Worm (Caenorhabditis elegans) whole organism, mixed stage, embryonic: ENCODE results near the gene B0393.4.

Experiments
- M03D4.4 ChIP-seq: sonication (generic microtip); optimal IDR thresholded peaks from 2 replicates; lab custom pipeline; 2017; ENCODE audit warnings: mild to moderate bottlenecking, missing genetic modification characterization, missing compliant biosample characterization
- bed-3 ChIP-seq: fragments of 200-800 bp; sonication (Bioruptor generic); optimal IDR thresholded peaks from 3 replicates; lab custom pipeline; 2018; ENCODE audit warnings: mild to moderate bottlenecking, missing genetic modification characterization, moderate library complexity, missing compliant biosample characterization
- blmp-1 ChIP-seq: fragments of 150-350 bp; optimal IDR thresholded peaks from 2 replicates; lab custom pipeline; 2014; ENCODE audit warnings: missing biosample characterization, missing genetic modification characterization
- ceh-43 ChIP-seq: fragments of 200-800 bp; sonication (Bioruptor generic); optimal IDR thresholded peaks from 2 replicates; lab custom pipeline; 2018; ENCODE audit warnings: mild to moderate bottlenecking, missing genetic modification characterization, moderate library complexity, missing compliant biosample characterization
- ceh-83 ChIP-seq: fragments of 200-800 bp; sonication (Bioruptor generic); optimal IDR thresholded peaks from 2 replicates; lab custom pipeline; 2018; ENCODE audit warnings: mild to moderate bottlenecking, missing genetic modification characterization, missing compliant biosample characterization
- ces-1 ChIP-seq: fragments of 150-350 bp; optimal IDR thresholded peaks from 2 replicates; lab custom pipeline; 2014; ENCODE audit warnings: missing biosample characterization, missing genetic modification reagents, missing genetic modification characterization
- cnd-1 ChIP-seq: fragments of 200-800 bp; sonication (Bioruptor generic); optimal IDR thresholded peaks from 2 replicates; lab custom pipeline; 2018; ENCODE audit warnings: mild to moderate bottlenecking, missing genetic modification characterization, missing compliant biosample characterization
- elt-1 ChIP-seq: sonication (generic microtip); optimal IDR thresholded peaks from 2 replicates; lab custom pipeline; 2017; ENCODE audit warnings: missing genetic modification characterization, mild to moderate bottlenecking, missing compliant biosample characterization, antibody characterized with exemption, moderate library complexity, borderline replicate concordance; ENCODE audit not compliant: insufficient read depth
- elt-3 ChIP-seq: fragments of 150-350 bp; optimal IDR thresholded peaks from 2 replicates; lab custom pipeline; 2014; ENCODE audit warnings: missing biosample characterization, missing genetic modification characterization
- ham-2 ChIP-seq: fragments of 200-800 bp; sonication (Bioruptor generic); optimal IDR thresholded peaks from 2 replicates; lab custom pipeline; 2018; ENCODE audit warnings: mild to moderate bottlenecking, missing genetic modification characterization, missing compliant biosample characterization
- lin-13 ChIP-seq: fragments of 150-350 bp; optimal IDR thresholded peaks from 2 replicates; lab custom pipeline; 2014; ENCODE audit warnings: missing biosample characterization, missing genetic modification characterization
- lsy-2 ChIP-seq: fragments of 150-350 bp; optimal IDR thresholded peaks from 2 replicates; lab custom pipeline; 2014; ENCODE audit warnings: missing biosample characterization, missing genetic modification characterization
- nhr-12 ChIP-seq: fragments of 150-350 bp; optimal IDR thresholded peaks from 2 replicates; lab custom pipeline; 2014; ENCODE audit warnings: missing biosample characterization, missing genetic modification characterization
- nhr-2 ChIP-seq: fragments of 150-350 bp; optimal IDR thresholded peaks from 2 replicates; lab custom pipeline; 2014; ENCODE audit warnings: missing biosample characterization, missing genetic modification characterization
- nhr-28 ChIP-seq: fragments of 150-350 bp; optimal IDR thresholded peaks from 2 replicates; lab custom pipeline; 2014; ENCODE audit warnings: missing biosample characterization, missing genetic modification characterization
- nhr-76 ChIP-seq: sonication (generic microtip); optimal IDR thresholded peaks from 2 replicates; lab custom pipeline; 2017; ENCODE audit warnings: missing biosample characterization, missing genetic modification characterization
- sem-2 ChIP-seq: fragments of 200-800 bp; sonication (Bioruptor generic); optimal IDR thresholded peaks from 2 replicates; lab custom pipeline; 2018; ENCODE audit warnings: mild to moderate bottlenecking, missing genetic modification characterization, missing compliant biosample characterization
- snpc-4 ChIP-seq: fragments of 150-350 bp; optimal IDR thresholded peaks from 2 replicates; lab custom pipeline; 2014; ENCODE audit warnings: missing biosample characterization, missing genetic modification characterization
- sptf-1 ChIP-seq: sonication (generic microtip); optimal IDR thresholded peaks from 2 replicates; lab custom pipeline; 2017; ENCODE audit warnings: mild to moderate bottlenecking, missing genetic modification characterization, moderate library complexity, missing compliant biosample characterization
- tbx-8 ChIP-seq: fragments of 200-800 bp; sonication (Bioruptor generic); optimal IDR thresholded peaks from 2 replicates; lab custom pipeline; 2018; ENCODE audit warnings: mild to moderate bottlenecking, missing genetic modification characterization, moderate library complexity, missing compliant biosample characterization
- unc-120 ChIP-seq: sonication (generic microtip); optimal IDR thresholded peaks from 2 replicates; lab custom pipeline; 2017; ENCODE audit warnings: missing genetic modification characterization, missing compliant biosample characterization; ENCODE audit not compliant: poor library complexity, severe bottlenecking
- unc-39 ChIP-seq: fragments of 150-350 bp; optimal IDR thresholded peaks from 2 replicates; lab custom pipeline; 2014; ENCODE audit warnings: missing biosample characterization, missing genetic modification characterization
- unc-62 ChIP-seq: fragments of 150-350 bp; optimal IDR thresholded peaks from 2 replicates; lab custom pipeline; 2014; ENCODE audit warnings: missing biosample characterization, missing genetic modification reagents, missing genetic modification characterization
- zip-8 ChIP-seq: fragments of 150-350 bp; optimal IDR thresholded peaks from 2 replicates; lab custom pipeline; 2014; ENCODE audit warnings: missing biosample characterization, missing genetic modification characterization
- ztf-11 ChIP-seq: fragments of 150-350 bp; optimal IDR thresholded peaks from 2 replicates; lab custom pipeline; 2014; ENCODE audit warnings: missing biosample characterization, missing genetic modification characterization

The B0393.4 gene

ce11 chrIII:4763509-4763908, at the start of gene B0393.4:
Gene B0393.4, minus strand, starts transcription at chrIII:4763609.
- TF ChIP-seq zip-8 (tag; lab: Kevin White, UChicago) (peak; percentile 11), unc-120 (tag; lab: Kevin White, UChicago) (no peak)

- TF ChIP-seq ztf-11 (no peak), nhr-12 (tag; lab: Kevin White, UChicago) (no peak), ceh-43 (GFP tag; lab: Kevin White, UChicago) (no peak), M03D4.4 (tag; lab: Kevin White, UChicago) (no peak), elt-3 (tag; lab: Kevin White, UChicago) (no peak), ces-1 (GFP tag; lab: Kevin White, UChicago) (no peak), nhr-28 (tag; lab: Kevin White, UChicago) (no peak), snpc-4 (tag; lab: Kevin White, UChicago) (no peak), cnd-1 (tag; lab: Kevin White, UChicago) (no peak)
Measured at ce11 chrIII:4811195-4811594, 47.8 kb upstream of the B0393.4 start, which contains the start of gene C38D4.7. Gene C38D4.7, minus strand, starts transcription at chrIII:4811295.

- TF ChIP-seq zip-8 (tag; lab: Kevin White, UChicago) (peak; percentile 60), bed-3 (no peak), ceh-83 (GFP tag; lab: Kevin White, UChicago) (no peak), nhr-28 (tag; lab: Kevin White, UChicago) (no peak), elt-3 (tag; lab: Kevin White, UChicago) (no peak), ztf-11 (no peak), ham-2 (no peak), blmp-1 (tag; lab: Kevin White, UChicago) (no peak), M03D4.4 (tag; lab: Kevin White, UChicago) (no peak), sptf-1 (tag; lab: Kevin White, UChicago) (no peak), nhr-2 (peak; percentile 53), lsy-2 (tag; lab: Kevin White, UChicago) (no peak), sem-2 (GFP tag; lab: Kevin White, UChicago) (no peak)
Measured at ce11 chrIII:4809526-4810153, 46.2 kb upstream of the B0393.4 start, which contains the start of gene pal-1. Gene pal-1, minus strand, starts transcription at chrIII:4809576.

- TF ChIP-seq nhr-2 (no peak), tbx-8 (GFP tag; lab: Kevin White, UChicago) (no peak), lin-13 (tag; lab: Kevin White, UChicago) (no peak), nhr-76 (no peak), lsy-2 (tag; lab: Kevin White, UChicago) (peak; percentile 87), ham-2 (no peak)
Measured at ce11 chrIII:4808089-4808488, 44.7 kb upstream of the B0393.4 start.

- TF ChIP-seq unc-39 (tag; lab: Kevin White, UChicago) (no peak), nhr-2 (peak; percentile 95)
Measured at ce11 chrIII:4806345-4806744, 42.9 kb upstream of the B0393.4 start.

- TF ChIP-seq elt-1 (tag; lab: Kevin White, UChicago), result no peak
- no peak for TF ChIP-seq nhr-28 (tag; lab: Kevin White, UChicago)
- TF ChIP-seq lsy-2 (tag; lab: Kevin White, UChicago), result no peak
- TF ChIP-seq blmp-1 (tag; lab: Kevin White, UChicago), result no peak
Measured at ce11 chrIII:4802707-4803106, 39.3 kb upstream of the B0393.4 start, which contains the start of gene metl-5. Gene metl-5, plus strand, starts transcription at chrIII:4803007.

ce11 chrIII:4796536-4796935, 33.1 kb upstream of the B0393.4 start, which contains the start of gene tag-325:
Gene tag-325, plus strand, starts transcription at chrIII:4796836.
- TF ChIP-seq unc-62 (GFP tag; lab: Kevin White, UChicago) (no peak), elt-1 (tag; lab: Kevin White, UChicago) (no peak)
